Fruit fly (Drosophila melanogaster): Measurements from ENCODE around the gene Nepl19.

The Nepl19 gene

dm6 chr3R:28830746-28831145 is 49.2 kb downstream of the Nepl19 start (continued):
- TF ChIP-seq lola (GFP tag; optimal IDR thresholded peaks at IDR 0.05) (no peak), CG3407 (GFP tag; optimal IDR thresholded peaks at IDR 0.05) (no peak), insv (GFP tag; optimal IDR thresholded peaks at IDR 0.05) (no peak), CG2116 (GFP tag; optimal IDR thresholded peaks at IDR 0.05) (no peak), Bgb (GFP tag; IDR thresholded peaks at IDR 0.05; ENCODE audit: partially characterized antibody) (no peak), MESR4 (GFP tag; optimal IDR thresholded peaks at IDR 0.05) (no peak), sens (GFP tag) (peak; percentile 46), Atf-2 (GFP tag; optimal IDR thresholded peaks at IDR 0.05) (no peak), fd96Cb (tag; optimal IDR thresholded peaks at IDR 0.05) (no peak), lbe (GFP tag; optimal IDR thresholded peaks at IDR 0.05) (peak; percentile 28), CG8359 (GFP tag; optimal IDR thresholded peaks at IDR 0.05; ENCODE audit: borderline replicate concordance) (no peak), Sox102F (GFP tag; optimal IDR thresholded peaks at IDR 0.05) (peak; percentile 43), NfI (GFP tag; optimal IDR thresholded peaks at IDR 0.05) (no peak), CG12391 (tag; optimal IDR thresholded peaks at IDR 0.05) (peak; percentile 0), tx (GFP tag; optimal IDR thresholded peaks at IDR 0.05) (no peak), psq (GFP tag; optimal IDR thresholded peaks at IDR 0.05) (no peak), fd102C (GFP tag; optimal IDR thresholded peaks at IDR 0.05) (no peak), ac (GFP tag; optimal IDR thresholded peaks at IDR 0.05) (no peak), Nf-YA (GFP tag; IDR thresholded peaks at IDR 0.05) (no peak), Atf3 (GFP tag; optimal IDR thresholded peaks at IDR 0.05) (no peak), CG3065 (GFP tag; optimal IDR thresholded peaks at IDR 0.05) (no peak), onecut (GFP tag; IDR thresholded peaks at IDR 0.05) (no peak), Fer3 (tag; optimal IDR thresholded peaks at IDR 0.05) (peak; percentile 23), sr (GFP tag; IDR thresholded peaks at IDR 0.05) (no peak), slbo (GFP tag; IDR thresholded peaks at IDR 0.05) (peak; percentile 28), CG10147 (GFP tag; optimal IDR thresholded peaks at IDR 0.05) (peak; percentile 2), trh (GFP tag; optimal IDR thresholded peaks at IDR 0.05) (no peak), Meics (GFP tag; optimal IDR thresholded peaks at IDR 0.05) (peak; percentile 10), CG4854 (GFP tag; optimal IDR thresholded peaks at IDR 0.05) (no peak), ewg (GFP tag; optimal IDR thresholded peaks at IDR 0.05) (no peak), Lpt (GFP tag; optimal IDR thresholded peaks at IDR 0.05) (no peak), Usf (GFP tag; optimal IDR thresholded peaks at IDR 0.05) (no peak), CG4820 (GFP tag; optimal IDR thresholded peaks at IDR 0.05) (peak; percentile 23), Fer2 (tag; optimal IDR thresholded peaks at IDR 0.05) (no peak), Ada2b (GFP tag; IDR thresholded peaks at IDR 0.05) (peak; percentile 34), unpg (GFP tag; optimal IDR thresholded peaks at IDR 0.05) (peak; percentile 30)

- TF ChIP-seq exex (tag; optimal IDR thresholded peaks at IDR 0.05) (peak; percentile 82), bowl (GFP tag; IDR thresholded peaks at IDR 0.05) (no peak), wek (GFP tag; optimal IDR thresholded peaks at IDR 0.05) (no peak), hth (optimal IDR thresholded peaks at IDR 0.05) (no peak), insv (GFP tag; optimal IDR thresholded peaks at IDR 0.05) (no peak), jumu (GFP tag; optimal IDR thresholded peaks at IDR 0.05) (no peak), sim (GFP tag; IDR thresholded peaks at IDR 0.05) (no peak), ham (GFP tag; IDR thresholded peaks at IDR 0.05) (no peak), p53 (GFP tag; optimal IDR thresholded peaks at IDR 0.05) (no peak), CG17361 (GFP tag; IDR thresholded peaks at IDR 0.05) (no peak), sens (GFP tag) (peak; percentile 8), en (GFP tag; optimal IDR thresholded peaks at IDR 0.05) (no peak), CG12391 (tag; optimal IDR thresholded peaks at IDR 0.05) (no peak), CG10543 (GFP tag; optimal IDR thresholded peaks at IDR 0.05) (no peak), ci (GFP tag; IDR thresholded peaks at IDR 0.05) (peak; percentile 50; the same call in 2 of the 3 replicates), dysf (GFP tag; IDR thresholded peaks at IDR 0.05) (no peak), gro (GFP tag; optimal IDR thresholded peaks at IDR 0.05) (no peak), Dp (GFP tag; optimal IDR thresholded peaks at IDR 0.05) (no peak), cas (GFP tag; IDR thresholded peaks at IDR 0.05) (no peak), kay (GFP tag; optimal IDR thresholded peaks at IDR 0.05) (no peak)
Measured at dm6 chr3R:28829328-28829916, 50.5 kb downstream of the Nepl19 start.

All from whole organism, embryonic.